Worm (Caenorhabditis elegans): ENCODE data around the gene adt-3.
A peak's percentile ranks its signal among the peaks of the same experiment; 100 is the strongest.

The adt-3 gene

ce11 chrX:3969353-3969752, 37.9 kb downstream of the adt-3 start (continued):
- TF ChIP-seq nhr-77 (tag; optimal IDR thresholded peaks at IDR 0.05) (no peak), daf-12 (tag; optimal IDR thresholded peaks at IDR 0.05) (no peak), snpc-1.2 (GFP tag; IDR thresholded peaks at IDR 0.05) (peak; percentile 82), pqm-1 (tag; optimal IDR thresholded peaks at IDR 0.05) (no peak), ceh-82 (tag; optimal IDR thresholded peaks at IDR 0.05) (no peak), ceh-62 (tag; optimal IDR thresholded peaks at IDR 0.05) (no peak), Y75B8A.6 (GFP tag; IDR thresholded peaks at IDR 0.05) (peak; percentile 81), lir-3 (tag; optimal IDR thresholded peaks at IDR 0.05) (no peak), jun-1 (tag; optimal IDR thresholded peaks at IDR 0.05) (no peak), dmd-9 (GFP tag; IDR thresholded peaks at IDR 0.05) (peak; percentile 67; the same call in 1 of the 2 replicates), daf-8 (GFP tag; IDR thresholded peaks at IDR 0.05) (no peak), dpl-1 (GFP tag; optimal IDR thresholded peaks at IDR 0.05) (no peak), nhr-237 (tag; optimal IDR thresholded peaks at IDR 0.05) (no peak), lsy-2 (tag; optimal IDR thresholded peaks at IDR 0.05) (no peak), unc-39 (tag; optimal IDR thresholded peaks at IDR 0.05) (no peak), madf-9 (GFP tag; conservative IDR thresholded peaks at IDR 0.05) (0 out of 2 replicates have a peak, but pooled peaks have one; percentile 8), nhr-11 (tag; optimal IDR thresholded peaks at IDR 0.05) (no peak), lin-38 (GFP tag; IDR thresholded peaks at IDR 0.05) (peak; percentile 68), snpc-4 (tag; optimal IDR thresholded peaks at IDR 0.05) (no peak), unc-62 (GFP tag; optimal IDR thresholded peaks at IDR 0.05 in 1 of 2) (no peak), unc-62 (tag; optimal IDR thresholded peaks at IDR 0.05) (no peak), aly-2 (tag; optimal IDR thresholded peaks at IDR 0.05) (no peak), mxl-2 (GFP tag; conservative IDR thresholded peaks at IDR 0.05) (0 out of 2 replicates have a peak, but pooled peaks have one; percentile 45), mep-1 (tag; optimal IDR thresholded peaks at IDR 0.05) (no peak), lin-1 (GFP tag; IDR thresholded peaks at IDR 0.05) (peak; percentile 54; the same call in 1 of the 2 replicates), mxl-3 (GFP tag; optimal IDR thresholded peaks at IDR 0.05) (no peak), hmg-1.1 (GFP tag; IDR thresholded peaks at IDR 0.05) (peak; percentile 15), nhr-48 (tag; optimal IDR thresholded peaks at IDR 0.05) (no peak), F44E2.7 (GFP tag; IDR thresholded peaks at IDR 0.05) (peak; percentile 73; the same call in 1 of the 2 replicates), zfp-2 (tag; optimal IDR thresholded peaks at IDR 0.05) (no peak), php-3 (GFP tag; IDR thresholded peaks at IDR 0.05) (peak; percentile 61), zip-2 (tag; optimal IDR thresholded peaks at IDR 0.05) (no peak), mdl-1 (tag; optimal IDR thresholded peaks at IDR 0.05) (no peak), Y48G9A.11 (GFP tag; IDR thresholded peaks at IDR 0.05) (peak; percentile 51), lin-39 (tag; optimal IDR thresholded peaks at IDR 0.05) (no peak), ceh-32 (tag; optimal IDR thresholded peaks at IDR 0.05; ENCODE audit: poor library complexity) (no peak)

DNA sequence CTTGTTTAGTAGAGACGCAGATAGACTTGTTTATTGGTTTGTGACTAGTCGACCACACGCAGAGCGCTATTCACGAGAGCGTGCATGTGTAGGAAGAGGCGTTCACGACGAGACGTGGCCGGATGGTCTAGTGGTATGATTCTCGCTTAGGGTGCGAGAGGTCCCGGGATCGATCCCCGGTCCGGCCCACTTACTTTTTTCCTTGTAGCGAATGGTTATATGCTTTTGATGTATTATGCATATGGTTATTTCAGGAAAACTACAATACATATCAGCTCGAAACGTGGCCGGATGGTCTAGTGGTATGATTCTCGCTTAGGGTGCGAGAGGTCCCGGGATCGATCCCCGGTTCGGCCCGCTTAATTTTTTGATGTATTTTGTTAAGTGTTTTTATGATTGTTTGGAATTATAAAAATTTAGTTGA, 38.5 kb downstream of the adt-3 start:
- TF ChIP-seq nhr-10 (tag; optimal IDR thresholded peaks at IDR 0.05) = no peak
- TF ChIP-seq hlh-30 (tag; optimal IDR thresholded peaks at IDR 0.05; ENCODE audit: insufficient read depth) = peak; percentile 71
- 0 out of 2 replicates have a peak, but pooled peaks have one; percentile 64 for TF ChIP-seq zip-11 (GFP tag; IDR thresholded peaks at IDR 0.05)
- peak; percentile 82 for TF ChIP-seq saeg-2 (GFP tag; IDR thresholded peaks at IDR 0.05)
- peak; percentile 66 for TF ChIP-seq set-16 (GFP tag; IDR thresholded peaks at IDR 0.05)
- TF ChIP-seq jun-1 (tag; optimal IDR thresholded peaks at IDR 0.05) = no peak
- peak; percentile 83 for TF ChIP-seq T26A8.4 (GFP tag; IDR thresholded peaks at IDR 0.05)
- TF ChIP-seq ceh-44 (GFP tag; IDR thresholded peaks at IDR 0.05) = peak; percentile 44; the same call in 1 of the 2 replicates
- no peak for TF ChIP-seq attf-4 (tag; optimal IDR thresholded peaks at IDR 0.05)
- peak; percentile 9 for TF ChIP-seq zip-2 (tag; optimal IDR thresholded peaks at IDR 0.05)
- TF ChIP-seq duxl-1 (tag; optimal IDR thresholded peaks at IDR 0.05; ENCODE audit: poor library complexity) = peak; percentile 79
- peak; percentile 75 for TF ChIP-seq dmd-6 (GFP tag; IDR thresholded peaks at IDR 0.05)
- peak; percentile 83 for TF ChIP-seq Y48G9A.11 (GFP tag; IDR thresholded peaks at IDR 0.05)
- TF ChIP-seq lin-29 (GFP tag; IDR thresholded peaks at IDR 0.05) = peak; percentile 66; the same call in 1 of the 2 replicates
- TF ChIP-seq fkh-10 (GFP tag; optimal IDR thresholded peaks at IDR 0.05) = no peak
- peak; percentile 85 to 91 for TF ChIP-seq madf-5 (GFP tag; IDR thresholded peaks at IDR 0.05)
- TF ChIP-seq snpc-4 (tag; optimal IDR thresholded peaks at IDR 0.05) = no peak
- peak; percentile 84 for TF ChIP-seq dmd-8 (GFP tag; IDR thresholded peaks at IDR 0.05)
- peak; percentile 78 for TF ChIP-seq mdt-29 (GFP tag; IDR thresholded peaks at IDR 0.05)
- TF ChIP-seq lim-7 (GFP tag; IDR thresholded peaks at IDR 0.05) = peak; percentile 80
- TF ChIP-seq daf-19 (GFP tag; conservative IDR thresholded peaks at IDR 0.05) = no peak
